Fruit fly (Drosophila melanogaster): ENCODE data around the gene fz2.

Gene fz2

DNA sequence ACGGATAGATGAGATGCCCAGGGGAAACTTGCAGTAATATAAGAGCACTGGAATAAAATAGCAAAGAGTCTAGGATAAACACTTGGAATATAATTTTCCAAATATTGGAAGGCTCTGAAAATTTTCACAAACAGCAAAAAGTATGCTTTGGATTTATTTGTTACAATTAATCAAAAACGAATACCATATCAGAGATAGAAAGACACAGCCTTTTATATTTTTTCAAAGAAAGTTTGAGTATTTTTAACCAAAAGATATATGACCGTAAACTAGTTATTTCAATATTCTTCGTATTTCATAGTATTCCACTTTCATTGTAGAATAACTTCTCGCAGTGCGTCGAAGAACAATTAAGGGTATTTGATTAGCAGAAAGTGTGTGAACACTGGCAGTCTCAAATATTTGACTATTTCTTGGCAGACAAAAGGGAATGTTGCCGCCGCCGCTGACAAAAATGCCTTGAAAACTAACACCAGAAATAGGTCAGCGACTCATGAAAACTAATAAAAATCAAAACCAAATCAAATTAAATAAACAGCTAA is 6.2 kb downstream of the fz2 start:
- TF ChIP-seq usp (GFP tag; optimal IDR thresholded peaks at IDR 0.05), result no peak
- TF ChIP-seq Dll (optimal IDR thresholded peaks at IDR 0.05), result no peak
- TF ChIP-seq CG8478 (optimal IDR thresholded peaks at IDR 0.05), result no peak
- TF ChIP-seq pan (optimal IDR thresholded peaks at IDR 0.05), result no peak
- no peak for TF ChIP-seq psq (optimal IDR thresholded peaks at IDR 0.05)
- no peak for TF ChIP-seq EcR (GFP tag; optimal IDR thresholded peaks at IDR 0.05)

DNA sequence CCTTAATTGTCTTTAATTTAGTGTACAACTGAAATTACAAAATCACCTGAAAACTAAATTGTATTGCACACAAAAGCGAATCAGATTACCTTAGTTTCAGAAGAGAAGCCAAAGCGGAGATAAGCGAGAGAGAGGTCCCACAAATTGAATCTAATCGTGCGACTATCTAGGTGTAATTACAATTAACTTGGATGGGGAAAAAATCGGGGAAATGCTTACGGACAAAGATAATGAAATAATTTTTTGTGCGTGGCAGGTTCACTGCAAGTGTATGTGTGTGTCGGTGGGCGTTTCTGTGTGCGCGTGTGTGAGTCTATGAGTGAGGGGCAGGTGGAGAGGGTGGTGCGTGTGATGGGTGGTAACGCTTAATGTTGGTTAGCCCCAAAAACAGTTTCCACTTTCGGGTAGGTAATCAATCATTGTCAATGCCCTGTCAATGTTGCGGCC is 6.8 kb downstream of the fz2 start:
- TF ChIP-seq EcR (GFP tag; optimal IDR thresholded peaks at IDR 0.05), result no peak
- no peak for TF ChIP-seq pan (optimal IDR thresholded peaks at IDR 0.05)
- no peak for TF ChIP-seq usp (GFP tag; optimal IDR thresholded peaks at IDR 0.05)
- no peak for TF ChIP-seq Dll (optimal IDR thresholded peaks at IDR 0.05)
- no peak for TF ChIP-seq psq (optimal IDR thresholded peaks at IDR 0.05)
- no peak for TF ChIP-seq CG8478 (optimal IDR thresholded peaks at IDR 0.05)

DNA sequence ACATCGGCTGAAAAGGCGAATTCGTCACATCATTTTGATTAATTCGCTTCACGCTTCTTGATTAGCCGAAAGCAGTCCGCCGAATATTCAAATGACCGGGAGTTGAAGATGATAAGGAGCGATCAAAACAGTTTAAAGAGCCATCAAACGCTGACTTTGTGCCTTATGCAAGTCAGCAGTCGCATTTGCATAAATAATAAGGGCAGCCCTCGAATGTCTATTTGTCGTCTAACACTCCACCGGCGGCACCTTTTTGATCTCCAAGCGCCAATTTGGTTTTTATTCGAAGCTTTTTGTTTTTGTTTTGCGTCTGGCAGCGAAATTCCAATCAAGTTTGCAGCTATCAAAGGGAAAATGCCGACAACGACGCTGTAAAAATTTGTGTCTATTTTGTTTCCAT is 9.5 kb downstream of the fz2 start:
- TF ChIP-seq EcR (GFP tag; optimal IDR thresholded peaks at IDR 0.05) (no peak), Dll (optimal IDR thresholded peaks at IDR 0.05) (no peak), CG8478 (optimal IDR thresholded peaks at IDR 0.05) (no peak), pan (optimal IDR thresholded peaks at IDR 0.05) (no peak), usp (GFP tag; optimal IDR thresholded peaks at IDR 0.05) (no peak), psq (optimal IDR thresholded peaks at IDR 0.05) (no peak)

DNA sequence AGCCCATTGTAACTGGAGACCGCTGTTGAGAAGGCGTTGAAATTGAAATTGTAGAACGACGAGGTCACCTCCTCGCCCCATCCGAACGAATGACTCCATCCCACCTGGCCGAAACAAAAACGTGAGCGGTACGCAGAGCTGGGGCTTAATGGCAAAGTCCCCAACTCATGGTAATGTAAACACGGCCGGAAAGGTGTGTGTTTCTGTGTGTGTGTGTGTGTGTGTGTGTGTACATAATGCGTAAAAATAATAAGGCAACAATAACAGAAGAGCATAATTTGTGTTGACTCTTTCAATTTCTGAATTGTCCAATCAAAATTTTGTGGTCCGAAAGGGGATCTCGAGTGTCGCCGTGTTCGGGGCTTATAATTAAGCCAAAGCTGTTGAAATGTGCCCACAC is 13.7 kb downstream of the fz2 start:
- TF ChIP-seq Dll (optimal IDR thresholded peaks at IDR 0.05), result no peak
- no peak for TF ChIP-seq psq (optimal IDR thresholded peaks at IDR 0.05)
- no peak for TF ChIP-seq usp (GFP tag; optimal IDR thresholded peaks at IDR 0.05)
- TF ChIP-seq pan (optimal IDR thresholded peaks at IDR 0.05), result no peak
- no peak for TF ChIP-seq EcR (GFP tag; optimal IDR thresholded peaks at IDR 0.05)
- no peak for TF ChIP-seq CG8478 (optimal IDR thresholded peaks at IDR 0.05)

DNA sequence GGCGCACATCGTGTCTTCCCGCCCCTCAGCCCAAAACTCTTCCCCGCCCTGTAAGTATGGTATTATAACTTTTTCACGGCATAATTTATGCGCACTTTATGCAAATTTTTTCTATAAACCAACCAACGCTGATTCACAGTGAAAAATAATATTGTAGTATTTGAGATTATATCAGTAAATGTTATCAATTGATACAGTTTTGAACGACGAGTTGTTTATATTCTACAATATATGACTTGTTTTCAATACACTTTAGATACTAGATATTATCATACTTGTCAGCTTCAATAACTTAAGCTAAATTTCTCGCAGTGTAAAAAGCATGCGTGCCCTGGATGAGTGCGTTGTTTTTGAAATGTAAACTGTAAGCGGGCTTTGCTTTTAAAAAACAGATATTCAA is 18.8 kb downstream of the fz2 start:
- TF ChIP-seq usp (GFP tag; optimal IDR thresholded peaks at IDR 0.05), result no peak
- no peak for TF ChIP-seq Dll (optimal IDR thresholded peaks at IDR 0.05)
- TF ChIP-seq CG8478 (optimal IDR thresholded peaks at IDR 0.05), result no peak
- TF ChIP-seq EcR (GFP tag; optimal IDR thresholded peaks at IDR 0.05), result no peak
- TF ChIP-seq pan (optimal IDR thresholded peaks at IDR 0.05), result no peak
- TF ChIP-seq psq (optimal IDR thresholded peaks at IDR 0.05), result no peak

DNA sequence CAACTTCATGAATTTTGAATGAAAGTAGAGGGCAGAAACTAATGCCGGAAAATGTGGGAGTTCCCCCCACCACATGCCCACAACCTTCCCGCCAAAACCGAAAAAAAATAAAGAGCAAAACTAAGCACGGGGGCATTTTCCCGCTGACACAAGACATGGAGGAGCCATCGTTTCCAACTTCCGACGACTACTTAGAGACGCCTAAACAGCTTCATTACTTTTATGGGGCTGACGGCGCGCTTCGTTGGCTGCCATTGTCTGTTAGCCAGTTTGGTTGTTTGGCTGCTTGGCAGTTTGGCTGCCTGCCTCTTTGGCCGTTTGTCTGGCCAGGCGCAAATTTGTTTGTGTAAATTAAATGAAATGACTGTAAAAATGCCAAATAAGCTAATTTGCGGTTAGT is 20.9 kb downstream of the fz2 start:
- TF ChIP-seq CG8478 (optimal IDR thresholded peaks at IDR 0.05), result no peak
- TF ChIP-seq pan (optimal IDR thresholded peaks at IDR 0.05), result no peak
- no peak for TF ChIP-seq Dll (optimal IDR thresholded peaks at IDR 0.05)
- no peak for TF ChIP-seq EcR (GFP tag; optimal IDR thresholded peaks at IDR 0.05)
- no peak for TF ChIP-seq usp (GFP tag; optimal IDR thresholded peaks at IDR 0.05)

DNA sequence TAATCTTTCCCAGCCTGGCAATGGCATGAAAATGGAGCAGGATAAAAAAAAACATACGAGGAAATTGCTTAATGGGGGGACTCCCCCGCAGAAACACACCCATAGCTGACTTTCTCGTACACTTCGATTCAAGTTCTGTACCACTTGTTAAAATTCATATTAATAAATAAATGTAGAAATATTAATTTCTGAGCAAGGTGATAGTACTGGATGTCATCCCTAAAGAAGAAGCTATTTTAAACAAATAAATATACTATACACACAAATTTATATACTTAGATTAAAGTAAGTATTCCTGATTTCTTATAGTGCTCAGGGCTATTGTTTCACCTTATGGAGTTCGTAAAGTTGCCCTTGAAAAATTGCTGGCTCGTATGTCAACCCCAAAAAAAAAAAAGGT is 29.4 kb downstream of the fz2 start:
- no peak for TF ChIP-seq pan (optimal IDR thresholded peaks at IDR 0.05)

DNA sequence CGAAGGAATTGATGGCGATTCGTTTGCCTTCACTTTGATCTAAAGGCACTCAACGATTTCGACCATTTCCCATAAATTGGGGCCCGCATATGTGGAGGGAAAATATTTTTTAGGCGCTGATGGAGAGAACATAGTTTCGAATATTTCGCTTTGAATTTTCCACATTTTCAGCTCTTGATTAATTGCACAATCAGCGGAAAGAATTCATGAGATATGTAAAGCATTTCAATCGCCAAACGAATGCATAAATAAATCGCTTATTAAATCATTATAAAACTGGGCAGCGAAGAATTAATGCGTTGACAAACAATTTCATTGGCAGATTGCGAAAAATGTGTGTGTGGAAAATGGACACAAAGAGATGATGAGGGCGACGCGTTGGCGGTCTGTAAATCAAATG is 30.8 kb downstream of the fz2 start:
- TF ChIP-seq EcR (GFP tag; optimal IDR thresholded peaks at IDR 0.05), result no peak

DNA sequence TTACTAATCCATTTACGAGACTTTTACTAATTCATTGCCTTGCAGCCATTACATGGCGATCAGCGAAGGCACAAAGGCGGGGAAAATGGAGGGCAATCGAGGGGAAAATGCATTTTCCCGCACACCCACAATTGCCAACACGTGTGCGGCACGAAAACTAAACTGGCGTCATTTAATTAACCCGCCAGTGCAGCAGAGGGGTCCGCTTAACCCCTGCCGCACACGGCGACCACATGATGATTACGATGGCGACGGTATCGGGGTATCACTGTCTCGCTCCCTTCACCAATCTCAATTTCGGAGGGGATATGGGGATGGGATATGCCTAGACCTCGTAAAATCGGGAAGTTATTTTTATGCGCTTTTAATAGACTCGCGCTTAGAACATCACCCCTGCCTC is 33.1 kb downstream of the fz2 start:
- TF ChIP-seq pan (optimal IDR thresholded peaks at IDR 0.05) (no peak), usp (GFP tag; optimal IDR thresholded peaks at IDR 0.05) (no peak), CG8478 (optimal IDR thresholded peaks at IDR 0.05) (no peak), Dll (optimal IDR thresholded peaks at IDR 0.05) (no peak), psq (optimal IDR thresholded peaks at IDR 0.05) (no peak), EcR (GFP tag; optimal IDR thresholded peaks at IDR 0.05) (no peak)

DNA sequence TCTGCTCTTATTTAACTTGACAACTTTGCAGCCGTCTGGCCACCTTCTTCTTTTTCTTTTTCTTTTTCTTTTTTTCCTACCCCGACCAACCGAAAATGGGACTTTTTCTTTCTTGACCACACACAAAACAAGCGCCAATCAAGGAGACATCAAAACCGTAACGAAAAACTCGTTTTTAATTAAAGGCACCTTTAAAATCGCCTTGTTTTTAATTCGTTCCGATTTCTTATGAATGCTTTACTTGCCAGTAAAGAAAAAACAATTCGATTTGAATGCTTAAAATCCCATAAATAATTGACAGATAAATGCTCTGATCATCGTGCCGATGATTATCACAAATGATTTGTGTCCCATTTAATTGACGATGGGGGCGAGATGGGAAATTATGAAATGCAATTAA is 34.8 kb downstream of the fz2 start:
- TF ChIP-seq EcR (GFP tag; optimal IDR thresholded peaks at IDR 0.05) (no peak), pan (optimal IDR thresholded peaks at IDR 0.05) (no peak), Dll (optimal IDR thresholded peaks at IDR 0.05) (no peak), usp (GFP tag; optimal IDR thresholded peaks at IDR 0.05) (no peak), psq (optimal IDR thresholded peaks at IDR 0.05) (no peak), CG8478 (optimal IDR thresholded peaks at IDR 0.05) (no peak)

DNA sequence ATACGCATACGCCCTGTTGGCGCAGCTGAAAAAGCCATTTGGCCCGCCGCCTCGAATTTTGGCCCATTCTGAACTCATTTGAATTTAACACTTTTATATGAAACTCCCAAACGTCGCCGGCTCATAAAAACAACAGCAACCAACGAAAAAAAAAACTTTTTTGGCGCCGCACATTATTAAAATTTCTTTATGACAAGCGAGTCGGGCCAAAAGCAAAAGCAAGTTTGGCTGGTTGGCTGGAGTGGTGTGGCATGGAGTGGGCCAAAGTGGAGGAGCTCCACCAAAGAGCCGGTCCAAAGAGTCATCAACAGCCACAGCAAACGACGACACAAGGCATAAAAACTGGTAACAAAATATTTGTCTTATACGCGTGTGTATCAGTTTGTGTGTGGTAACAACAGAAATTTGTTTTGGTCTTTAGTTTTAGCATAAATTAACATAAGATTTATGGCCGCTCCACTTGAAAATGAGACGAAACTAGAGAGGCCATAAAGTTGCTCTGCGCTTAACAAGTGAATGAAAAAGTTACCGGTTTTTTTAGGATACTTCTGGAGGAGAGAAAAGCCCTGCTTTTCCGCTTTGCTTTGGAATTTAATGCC is 35.4 kb downstream of the fz2 start:
- TF ChIP-seq pan (optimal IDR thresholded peaks at IDR 0.05) (no peak), usp (GFP tag; optimal IDR thresholded peaks at IDR 0.05) (no peak), CG8478 (optimal IDR thresholded peaks at IDR 0.05) (no peak), psq (optimal IDR thresholded peaks at IDR 0.05) (no peak), EcR (GFP tag; optimal IDR thresholded peaks at IDR 0.05) (no peak), Dll (optimal IDR thresholded peaks at IDR 0.05) (no peak)

DNA sequence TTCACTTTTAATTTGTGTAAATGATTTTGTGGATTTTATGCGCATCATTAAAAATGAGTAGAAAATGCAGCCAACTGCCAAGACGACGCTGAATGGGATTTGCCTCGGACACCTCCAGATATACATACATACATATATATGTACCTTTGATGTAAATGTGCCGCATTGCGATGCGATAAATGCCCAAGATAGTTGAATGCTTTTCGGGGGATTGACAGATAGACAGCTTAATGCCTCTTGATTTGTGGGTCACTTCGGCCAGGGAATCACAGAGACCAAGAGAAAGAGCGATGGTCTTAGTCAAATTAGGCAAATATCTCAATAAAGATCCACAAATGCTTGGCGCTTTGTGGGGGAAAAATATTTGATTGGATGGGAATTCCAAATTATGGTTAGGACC is 36.4 kb downstream of the fz2 start:
- TF ChIP-seq pan (optimal IDR thresholded peaks at IDR 0.05) (no peak), usp (GFP tag; optimal IDR thresholded peaks at IDR 0.05) (no peak), Dll (optimal IDR thresholded peaks at IDR 0.05) (no peak), psq (optimal IDR thresholded peaks at IDR 0.05) (no peak), EcR (GFP tag; optimal IDR thresholded peaks at IDR 0.05) (no peak), CG8478 (optimal IDR thresholded peaks at IDR 0.05) (no peak)

DNA sequence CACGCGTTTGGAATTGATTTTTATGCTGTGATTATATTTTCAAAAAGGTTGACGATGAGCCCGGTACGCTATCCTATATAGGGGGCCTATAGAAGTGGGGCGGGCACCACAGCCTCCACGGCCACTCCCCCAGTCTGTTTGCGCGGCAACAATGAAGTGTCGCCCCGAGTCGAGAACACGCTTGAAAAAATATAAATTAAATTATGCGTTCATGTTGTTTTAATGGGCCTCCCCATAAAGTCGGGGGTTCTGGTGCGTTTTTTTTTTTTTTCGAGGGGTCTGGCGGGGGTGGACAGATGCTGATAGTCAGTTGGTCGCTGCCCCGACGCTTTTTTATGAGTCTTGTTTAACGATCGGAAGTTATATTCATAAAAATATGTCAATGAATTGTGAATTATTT is 37.9 kb downstream of the fz2 start:
- TF ChIP-seq usp (GFP tag; optimal IDR thresholded peaks at IDR 0.05), result no peak
- TF ChIP-seq CG8478 (optimal IDR thresholded peaks at IDR 0.05), result no peak
- TF ChIP-seq EcR (GFP tag; optimal IDR thresholded peaks at IDR 0.05), result no peak
- no peak for TF ChIP-seq pan (optimal IDR thresholded peaks at IDR 0.05)
- TF ChIP-seq Dll (optimal IDR thresholded peaks at IDR 0.05), result no peak
- no peak for TF ChIP-seq psq (optimal IDR thresholded peaks at IDR 0.05)
